Worm (Caenorhabditis elegans): Measurements from ENCODE around the gene srv-1.

srv-1 gene

DNA sequence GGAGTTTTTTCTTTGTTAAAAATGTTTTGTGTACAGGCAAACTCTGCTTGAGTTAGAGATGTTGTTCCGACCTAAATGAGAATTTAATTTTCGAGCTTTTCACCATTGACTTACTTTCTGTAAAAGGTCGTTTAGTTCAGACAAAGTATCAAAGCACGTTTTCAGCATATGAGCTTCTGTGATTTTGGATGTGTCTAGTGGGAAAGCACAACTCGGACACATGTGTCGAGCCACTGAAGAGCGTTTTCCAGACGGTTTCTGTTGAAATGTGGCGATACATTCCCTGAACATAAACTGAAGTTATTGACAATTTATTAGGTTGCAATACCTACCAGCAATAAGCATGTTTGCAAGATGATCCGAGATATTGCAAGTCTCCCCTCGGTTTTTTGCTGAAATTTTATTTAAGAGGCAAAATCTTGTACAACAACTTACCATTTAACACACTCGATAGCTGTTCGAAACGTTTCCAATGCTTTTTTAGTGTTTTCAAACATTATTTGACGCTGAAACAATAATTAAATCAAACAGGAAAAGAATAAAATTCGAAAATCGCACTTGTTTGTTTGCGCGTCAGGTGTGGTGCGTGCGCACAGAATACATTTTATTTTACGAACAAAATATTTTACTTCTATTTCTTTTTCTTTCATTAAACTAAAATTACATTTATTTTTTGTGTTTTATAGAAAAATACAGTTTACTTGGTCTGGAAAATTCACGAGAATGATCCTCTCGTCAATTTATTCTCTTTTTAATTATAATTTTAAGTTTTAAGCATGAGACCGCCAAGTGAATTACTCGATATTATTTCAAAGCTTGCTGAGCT lies 39.0 kb downstream of the srv-1 start, which contains the start of the genes brd-1 and K04C2.2:
brd-1 (minus strand) TSS at position 506 of the 826 bp plus-strand sequence.
K04C2.2 (plus strand) TSS at position 776 of the 826 bp plus-strand sequence.
- peak; percentile 48 for TF ChIP-seq ces-1 (GFP tag; optimal IDR thresholded peaks at IDR 0.05)
- no peak for TF ChIP-seq nhr-76 (tag; optimal IDR thresholded peaks at IDR 0.05)

- no peak for TF ChIP-seq ztf-11 (tag; optimal IDR thresholded peaks at IDR 0.05)
These were observed 41.4 kb downstream of the srv-1 start, which contains the start of gene K04C2.5 for ce11 chrIII:6891560-6891959. Gene K04C2.5 (minus strand): TSS chrIII:6891660.

DNA sequence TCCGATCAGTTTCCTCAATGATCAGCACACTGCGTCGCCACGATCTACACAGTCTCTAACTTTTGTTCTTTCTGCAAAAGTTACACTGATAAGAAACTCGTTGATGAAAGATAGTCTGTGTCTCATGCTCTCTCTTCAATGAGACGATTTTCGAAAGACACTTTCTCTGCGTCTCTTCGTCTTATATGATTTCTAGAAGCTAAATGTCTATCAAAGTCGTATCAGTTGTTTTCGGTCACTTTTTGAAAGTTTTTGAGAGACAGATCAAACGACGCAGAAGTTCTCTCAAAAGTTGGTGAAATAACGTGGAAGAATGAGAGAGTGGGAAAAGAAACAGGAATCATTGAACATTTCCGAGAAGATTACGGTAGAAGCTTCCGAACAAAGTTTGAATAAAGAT lies 45.0 kb downstream of the srv-1 start:
- TF ChIP-seq lin-32 (GFP tag; optimal IDR thresholded peaks at IDR 0.05) = no peak
- no peak for TF ChIP-seq ces-1 (GFP tag; optimal IDR thresholded peaks at IDR 0.05)
- TF ChIP-seq mab-5 (tag; optimal IDR thresholded peaks at IDR 0.05) = no peak
- peak; percentile 36 for TF ChIP-seq hlh-1 (tag; optimal IDR thresholded peaks at IDR 0.05)
- peak; percentile 15 for TF ChIP-seq mep-1 (tag; optimal IDR thresholded peaks at IDR 0.05)
- peak; percentile 68 for TF ChIP-seq unc-62 (GFP tag; optimal IDR thresholded peaks at IDR 0.05)
- no peak for TF ChIP-seq lin-13 (tag; optimal IDR thresholded peaks at IDR 0.05)

ce11 chrIII:6895677-6896076 lies 45.5 kb downstream of the srv-1 start:
- TF ChIP-seq mls-2 (tag; optimal IDR thresholded peaks at IDR 0.05) = no peak
- TF ChIP-seq zip-8 (tag; optimal IDR thresholded peaks at IDR 0.05) = no peak
- TF ChIP-seq lin-32 (GFP tag; optimal IDR thresholded peaks at IDR 0.05) = no peak
- no peak for TF ChIP-seq ztf-11 (tag; optimal IDR thresholded peaks at IDR 0.05)
- no peak for TF ChIP-seq lsy-2 (tag; optimal IDR thresholded peaks at IDR 0.05)
- no peak for TF ChIP-seq bed-3 (GFP tag; optimal IDR thresholded peaks at IDR 0.05)
- TF ChIP-seq ceh-83 (GFP tag; optimal IDR thresholded peaks at IDR 0.05) = no peak
- TF ChIP-seq nhr-237 (tag; optimal IDR thresholded peaks at IDR 0.05) = no peak
- no peak for TF ChIP-seq snpc-4 (tag; optimal IDR thresholded peaks at IDR 0.05)
- TF ChIP-seq ceh-39 (tag; optimal IDR thresholded peaks at IDR 0.05) = no peak
- no peak for TF ChIP-seq mep-1 (tag; optimal IDR thresholded peaks at IDR 0.05)
- TF ChIP-seq ceh-43 (GFP tag; optimal IDR thresholded peaks at IDR 0.05) = no peak
- no peak for TF ChIP-seq cnd-1 (tag; optimal IDR thresholded peaks at IDR 0.05)
- TF ChIP-seq elt-1 (tag; optimal IDR thresholded peaks at IDR 0.05; ENCODE audit: borderline replicate concordance, insufficient read depth) = no peak
- no peak for TF ChIP-seq flh-1 (GFP tag; optimal IDR thresholded peaks at IDR 0.05)
- TF ChIP-seq pha-4 (tag; optimal IDR thresholded peaks at IDR 0.05) = no peak
- TF ChIP-seq hlh-1 (tag; optimal IDR thresholded peaks at IDR 0.05) = no peak
- TF ChIP-seq mab-5 (tag; optimal IDR thresholded peaks at IDR 0.05) = no peak

- TF ChIP-seq sem-2 (GFP tag; optimal IDR thresholded peaks at IDR 0.05) (no peak), zip-8 (tag; optimal IDR thresholded peaks at IDR 0.05) (no peak), lin-32 (GFP tag; optimal IDR thresholded peaks at IDR 0.05) (no peak), ces-1 (GFP tag; optimal IDR thresholded peaks at IDR 0.05) (peak; percentile 61), snpc-4 (tag; optimal IDR thresholded peaks at IDR 0.05) (no peak), elt-1 (tag; optimal IDR thresholded peaks at IDR 0.05; ENCODE audit: borderline replicate concordance, insufficient read depth) (no peak), unc-62 (GFP tag; optimal IDR thresholded peaks at IDR 0.05) (peak; percentile 73), elt-3 (tag; optimal IDR thresholded peaks at IDR 0.05) (no peak), hlh-1 (tag; optimal IDR thresholded peaks at IDR 0.05) (peak; percentile 18)
These were observed 47.4 kb downstream of the srv-1 start, which contains the start of gene T07E3.4 for ce11 chrIII:6897587-6898064. Gene T07E3.4 (plus strand): TSS chrIII:6898014.

ce11 chrIII:6898518-6898917 lies 48.3 kb downstream of the srv-1 start:
- TF ChIP-seq unc-120 (tag; optimal IDR thresholded peaks at IDR 0.05; ENCODE audit: poor library complexity, severe bottlenecking) = peak; percentile 60
- TF ChIP-seq hlh-1 (tag; optimal IDR thresholded peaks at IDR 0.05) = peak; percentile 28
- no peak for TF ChIP-seq mls-2 (tag; optimal IDR thresholded peaks at IDR 0.05)

DNA sequence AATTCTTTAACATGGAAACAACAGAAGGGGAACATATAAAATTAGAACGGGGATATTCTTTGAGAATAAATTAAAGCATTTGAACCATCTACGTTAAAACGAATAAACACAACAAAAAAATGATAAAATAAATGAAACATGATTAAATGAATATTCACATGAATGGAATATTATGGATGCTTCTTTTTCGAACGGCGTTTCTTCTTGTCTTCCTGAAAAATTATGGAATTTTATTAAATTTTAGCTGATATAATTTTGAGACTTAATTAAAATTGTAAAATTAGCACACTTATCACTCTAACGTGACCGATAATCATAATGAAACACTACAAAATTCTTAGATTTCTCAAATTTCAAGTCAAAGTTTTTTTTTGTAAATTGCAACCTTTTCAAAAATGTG lies 50.4 kb downstream of the srv-1 start:
- TF ChIP-seq lsy-2 (tag; optimal IDR thresholded peaks at IDR 0.05) (no peak), M03D4.4 (tag; optimal IDR thresholded peaks at IDR 0.05) (no peak), snpc-4 (tag; optimal IDR thresholded peaks at IDR 0.05) (no peak), zip-8 (tag; optimal IDR thresholded peaks at IDR 0.05) (no peak), tbx-8 (GFP tag; optimal IDR thresholded peaks at IDR 0.05) (no peak), ceh-43 (GFP tag; optimal IDR thresholded peaks at IDR 0.05) (no peak), elt-1 (tag; optimal IDR thresholded peaks at IDR 0.05; ENCODE audit: borderline replicate concordance, insufficient read depth) (no peak), nhr-2 (tag; optimal IDR thresholded peaks at IDR 0.05) (no peak), sem-2 (GFP tag; optimal IDR thresholded peaks at IDR 0.05) (no peak), unc-120 (tag; optimal IDR thresholded peaks at IDR 0.05; ENCODE audit: poor library complexity, severe bottlenecking) (no peak), ztf-11 (tag; optimal IDR thresholded peaks at IDR 0.05) (no peak), nhr-76 (tag; optimal IDR thresholded peaks at IDR 0.05) (no peak), mep-1 (tag; optimal IDR thresholded peaks at IDR 0.05) (no peak), flh-1 (GFP tag; optimal IDR thresholded peaks at IDR 0.05) (no peak), ceh-83 (GFP tag; optimal IDR thresholded peaks at IDR 0.05) (no peak), lin-32 (GFP tag; optimal IDR thresholded peaks at IDR 0.05) (no peak), nhr-237 (tag; optimal IDR thresholded peaks at IDR 0.05) (no peak), ces-1 (GFP tag; optimal IDR thresholded peaks at IDR 0.05) (no peak), mls-2 (tag; optimal IDR thresholded peaks at IDR 0.05) (no peak), ham-2 (GFP tag; optimal IDR thresholded peaks at IDR 0.05) (no peak)

Measured in whole organism, mixed stage, embryonic.